Worm (Caenorhabditis elegans) whole organism, L3 larva: ENCODE results near the gene osm-1.

Experiments
- nhr-11 ChIP-seq: fragments of 150-350 bp; optimal IDR thresholded peaks from 2 replicates; lab custom pipeline; 2014; ENCODE audit warnings: missing biosample characterization, missing genetic modification characterization
- pqm-1 ChIP-seq: fragments of 150-350 bp; optimal IDR thresholded peaks from 2 replicates; lab custom pipeline; 2017; ENCODE audit warnings: missing biosample characterization, missing genetic modification characterization, inconsistent platforms

- no peak for TF ChIP-seq pqm-1 (tag; lab: Kevin White, UChicago)
- TF ChIP-seq nhr-11 (tag; lab: Kevin White, UChicago): no peak
These were observed 55.2 kb downstream of the osm-1 start for ce11 chrX:16595522-16596282.
